Worm (Caenorhabditis elegans) whole organism, L4 larva: ENCODE results near the gene F45F2.9.

Experiments used
- nhr-237 ChIP-seq: sonication (generic microtip); optimal IDR thresholded peaks from 2 replicates; lab custom pipeline; 2017; ENCODE audit warnings: missing biosample characterization, missing genetic modification characterization
- pha-4 ChIP-seq, 2 experiments: fragments of 150-350 bp in 1 of 2; fragments of 200-800 bp in 1 of 2; sonication (Bioruptor generic) in 1 of 2; IDR thresholded peaks in 1 of 2; optimal IDR thresholded peaks in 1 of 2; 2 replicates each; pipeline versions ENCODE4 v1.3.6 to Lab custom; 2014 to 2022; ENCODE audit warnings: missing genetic modification characterization in 2 of 2, missing genetic modification reagents in 2 of 2, missing biosample characterization in 1 of 2, missing compliant biosample characterization in 1 of 2
- spr-1 ChIP-seq: sonication (generic microtip); optimal IDR thresholded peaks from 2 replicates; lab custom pipeline; 2016; ENCODE audit warnings: mild to moderate bottlenecking, missing genetic modification characterization, missing compliant biosample characterization
- unc-62 ChIP-seq, 3 experiments: fragments of 150-350 bp in 1 of 3; sonication (generic microtip); optimal IDR thresholded peaks in 2 of 3; peaks in 1 of 3; 1 replicate in 1 of 3; 2 replicates in 2 of 3; lab custom pipeline; 2014 to 2017; ENCODE audit warnings: missing biosample characterization in 3 of 3, missing genetic modification characterization in 3 of 3, missing genetic modification reagents in 3 of 3, missing genotype in 1 of 3

ce11 chrV:8468740-8469139 lies 44.5 kb downstream of the F45F2.9 start, which contains the start of gene phf-30:
- TF ChIP-seq nhr-237 (tag; lab: Kevin White, UChicago) (no peak), pha-4 (GFP tag; IDR thresholded peaks at IDR 0.05; lab: Robert Waterston, UW) (no peak), pha-4 (tag; optimal IDR thresholded peaks at IDR 0.05; lab: Kevin White, UChicago) (no peak), unc-62 (GFP tag; optimal IDR thresholded peaks at IDR 0.05 in 1 of 2; lab: Kevin White, UChicago) (no peak), unc-62 (tag; optimal IDR thresholded peaks at IDR 0.05; lab: Kevin White, UChicago) (no peak), spr-1 (tag; lab: Kevin White, UChicago) (no peak)
